Worm (Caenorhabditis elegans): Measurements from ENCODE around the gene F02A9.1.

Gene F02A9.1

ce11 chrIII:9034133-9034532, 43.5 kb downstream of the F02A9.1 start:
- TF ChIP-seq pha-4 (tag; optimal IDR thresholded peaks at IDR 0.05) (peak; percentile 10), elt-2 (tag; optimal IDR thresholded peaks at IDR 0.05) (peak; percentile 57), lin-39 (tag; optimal IDR thresholded peaks at IDR 0.05) (no peak), jun-1 (tag; optimal IDR thresholded peaks at IDR 0.05) (peak; percentile 51), nhr-237 (tag; optimal IDR thresholded peaks at IDR 0.05) (no peak)

ce11 chrIII:9030818-9031217, 46.8 kb downstream of the F02A9.1 start:
- TF ChIP-seq pqm-1 (tag; optimal IDR thresholded peaks at IDR 0.05) (peak; percentile 11), nhr-12 (tag; optimal IDR thresholded peaks at IDR 0.05) (no peak), pha-4 (tag; optimal IDR thresholded peaks at IDR 0.05) (no peak), unc-39 (tag; optimal IDR thresholded peaks at IDR 0.05) (no peak), nhr-237 (tag; optimal IDR thresholded peaks at IDR 0.05) (no peak), zag-1 (tag; optimal IDR thresholded peaks at IDR 0.05) (no peak), sea-2 (GFP tag; optimal IDR thresholded peaks at IDR 0.05) (no peak), ztf-11 (tag; optimal IDR thresholded peaks at IDR 0.05) (no peak), elt-2 (tag; optimal IDR thresholded peaks at IDR 0.05) (peak; percentile 60), aly-2 (tag; optimal IDR thresholded peaks at IDR 0.05) (no peak), nhr-25 (tag; optimal IDR thresholded peaks at IDR 0.05) (no peak)

ce11 chrIII:9026951-9027350, 50.7 kb downstream of the F02A9.1 start, which contains the start of gene F59B2.13:
F59B2.13 (minus strand) TSS chrIII:9027051.
- no peak for TF ChIP-seq pqm-1 (tag; optimal IDR thresholded peaks at IDR 0.05)
- TF ChIP-seq skn-1 (tag; optimal IDR thresholded peaks at IDR 0.05) = no peak
- no peak for TF ChIP-seq nhr-67 (tag; optimal IDR thresholded peaks at IDR 0.05)
- no peak for TF ChIP-seq elt-3 (tag; optimal IDR thresholded peaks at IDR 0.05)
- TF ChIP-seq snpc-4 (tag; optimal IDR thresholded peaks at IDR 0.05) = no peak
- no peak for TF ChIP-seq elt-2 (tag; optimal IDR thresholded peaks at IDR 0.05)
- TF ChIP-seq ztf-11 (tag; optimal IDR thresholded peaks at IDR 0.05) = no peak
- TF ChIP-seq hmg-11 (tag; optimal IDR thresholded peaks at IDR 0.05) = no peak
- no peak for TF ChIP-seq nhr-25 (tag; optimal IDR thresholded peaks at IDR 0.05)
- TF ChIP-seq zag-1 (tag; optimal IDR thresholded peaks at IDR 0.05) = no peak
- no peak for TF ChIP-seq daf-12 (tag; optimal IDR thresholded peaks at IDR 0.05)
- TF ChIP-seq nhr-76 (tag; optimal IDR thresholded peaks at IDR 0.05) = no peak
- TF ChIP-seq egl-5 (tag; optimal IDR thresholded peaks at IDR 0.05) = no peak
- TF ChIP-seq ztf-4 (tag; optimal IDR thresholded peaks at IDR 0.05) = no peak
- no peak for TF ChIP-seq ZK546.5 (tag; optimal IDR thresholded peaks at IDR 0.05)
- no peak for TF ChIP-seq R02D3.7 (tag; optimal IDR thresholded peaks at IDR 0.05)
- TF ChIP-seq ceh-82 (tag; optimal IDR thresholded peaks at IDR 0.05) = no peak
- TF ChIP-seq fkh-10 (GFP tag; optimal IDR thresholded peaks at IDR 0.05) = no peak
